Worm (Caenorhabditis elegans): ENCODE measurements around the gene lgc-38.

Gene lgc-38

DNA sequence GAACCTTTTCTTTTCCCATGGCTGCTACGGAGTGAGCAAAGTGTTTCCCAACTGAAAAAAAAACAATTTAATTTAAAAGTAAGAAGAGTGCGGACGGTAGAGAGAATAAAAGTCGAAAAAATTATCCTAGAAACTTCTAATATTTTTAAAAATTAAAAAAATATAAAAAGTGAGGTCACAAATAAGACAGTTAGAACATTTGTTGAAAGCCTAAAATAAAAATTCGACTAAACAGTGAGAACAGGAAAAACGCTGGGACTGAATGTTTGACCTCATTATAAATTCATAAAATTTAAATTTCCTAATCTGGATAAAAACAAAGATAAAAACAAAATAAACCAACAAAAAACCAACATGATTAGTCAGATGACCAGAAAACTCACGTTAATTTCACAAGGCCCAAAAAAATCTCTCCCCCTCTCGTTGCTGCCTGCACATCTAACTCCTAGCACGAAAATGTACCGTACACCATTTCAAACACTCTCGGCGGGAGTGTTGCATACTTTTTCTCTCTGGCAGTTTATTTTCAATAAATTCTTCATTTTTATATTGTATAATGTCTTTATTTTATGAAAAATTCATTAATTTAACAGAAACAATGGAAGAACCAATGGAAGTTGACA, 37.2 kb upstream of the lgc-38 start, which contains the start of the genes eef-1A.1 and rfc-4 (continued):
- TF ChIP-seq ztf-11 (tag; optimal IDR thresholded peaks at IDR 0.05) (no peak), ZK546.5 (tag; optimal IDR thresholded peaks at IDR 0.05) (peak; percentile 97), mml-1 (tag; optimal IDR thresholded peaks at IDR 0.05) (no peak), lsy-12 (tag; optimal IDR thresholded peaks at IDR 0.05) (peak; percentile 95), mdl-1 (tag; optimal IDR thresholded peaks at IDR 0.05) (peak; percentile 21), lin-15B (tag; optimal IDR thresholded peaks at IDR 0.05) (peak; percentile 99), ceh-9 (tag; optimal IDR thresholded peaks at IDR 0.05) (no peak), nhr-23 (tag; optimal IDR thresholded peaks at IDR 0.05) (peak; percentile 99), nhr-28 (tag; optimal IDR thresholded peaks at IDR 0.05) (no peak), pqm-1 (tag; optimal IDR thresholded peaks at IDR 0.05) (peak; percentile 96), fos-1 (tag; optimal IDR thresholded peaks at IDR 0.05) (peak; percentile 51), hmg-11 (tag; optimal IDR thresholded peaks at IDR 0.05) (peak; percentile 85), snpc-4 (tag; optimal IDR thresholded peaks at IDR 0.05) (peak; percentile 91), pha-4 (tag; optimal IDR thresholded peaks at IDR 0.05) (peak; percentile 100), nhr-25 (tag; optimal IDR thresholded peaks at IDR 0.05) (peak; percentile 98), ama-1 (optimal IDR thresholded peaks at IDR 0.05) (peak; percentile 79), fkh-10 (GFP tag; optimal IDR thresholded peaks at IDR 0.05) (peak; percentile 90), nhr-77 (tag; optimal IDR thresholded peaks at IDR 0.05) (peak; percentile 19), unc-39 (tag; optimal IDR thresholded peaks at IDR 0.05) (no peak), tbx-2 (tag; optimal IDR thresholded peaks at IDR 0.05) (peak; percentile 71), ztf-4 (tag; optimal IDR thresholded peaks at IDR 0.05) (peak; percentile 60), egl-27 (tag; optimal IDR thresholded peaks at IDR 0.05) (peak; percentile 36)

DNA sequence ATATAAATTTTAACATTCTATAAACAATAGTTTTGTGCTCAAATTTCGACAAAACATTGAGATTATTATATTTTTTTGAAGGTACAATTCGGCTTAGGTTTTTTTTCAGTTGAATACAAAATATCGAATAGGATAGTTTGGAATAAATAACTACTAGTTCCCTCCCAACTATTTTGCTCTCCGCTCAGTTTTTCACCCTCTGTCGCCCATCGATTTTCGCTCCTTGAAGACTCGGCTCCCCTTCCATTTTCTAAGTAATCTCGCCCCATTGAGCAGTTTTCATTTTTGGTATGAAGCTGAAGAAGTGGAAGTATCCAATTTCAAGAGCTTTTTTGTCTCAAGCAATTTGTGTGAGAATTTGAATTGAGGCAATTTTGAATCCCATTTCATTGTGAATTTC, 35.3 kb upstream of the lgc-38 start, which contains the start of gene F31E3.2:
F31E3.2 (plus strand) TSS at position 301 of the 400 bp plus-strand sequence.
- TF ChIP-seq nhr-12 (tag; optimal IDR thresholded peaks at IDR 0.05) (no peak), nfya-1 (tag; optimal IDR thresholded peaks at IDR 0.05; ENCODE audit: insufficient read depth) (peak; percentile 24)

ce11 chrIII:6974952-6975351, 34.0 kb upstream of the lgc-38 start:
- no peak for TF ChIP-seq skn-1 (tag; optimal IDR thresholded peaks at IDR 0.05)
- TF ChIP-seq ceh-9 (tag; optimal IDR thresholded peaks at IDR 0.05), result no peak
- no peak for TF ChIP-seq fkh-2 (tag; optimal IDR thresholded peaks at IDR 0.05)
- TF ChIP-seq pqm-1 (tag; optimal IDR thresholded peaks at IDR 0.05), result no peak
- TF ChIP-seq ztf-11 (tag; optimal IDR thresholded peaks at IDR 0.05), result no peak
- no peak for TF ChIP-seq ceh-82 (tag; optimal IDR thresholded peaks at IDR 0.05)
- TF ChIP-seq sea-2 (GFP tag; optimal IDR thresholded peaks at IDR 0.05), result no peak
- no peak for TF ChIP-seq snpc-4 (tag; optimal IDR thresholded peaks at IDR 0.05)
- no peak for TF ChIP-seq mdl-1 (tag; optimal IDR thresholded peaks at IDR 0.05)

- peak; percentile 38 for TF ChIP-seq R02D3.7 (tag; optimal IDR thresholded peaks at IDR 0.05)
- peak; percentile 5 for TF ChIP-seq tbx-2 (tag; optimal IDR thresholded peaks at IDR 0.05)
- no peak for TF ChIP-seq pqm-1 (tag; optimal IDR thresholded peaks at IDR 0.05)
- no peak for TF ChIP-seq nhr-67 (tag; optimal IDR thresholded peaks at IDR 0.05)
- peak; percentile 79 for TF ChIP-seq nfya-1 (tag; optimal IDR thresholded peaks at IDR 0.05; ENCODE audit: insufficient read depth)
- peak; percentile 44 for TF ChIP-seq nhr-43 (tag; optimal IDR thresholded peaks at IDR 0.05; ENCODE audit: poor library complexity, severe bottlenecking)
- peak; percentile 48 for TF ChIP-seq ama-1 (optimal IDR thresholded peaks at IDR 0.05)
- peak; percentile 100 for TF ChIP-seq unc-62 (GFP tag; optimal IDR thresholded peaks at IDR 0.05)
- peak; percentile 42 for TF ChIP-seq ceh-28 (tag; optimal IDR thresholded peaks at IDR 0.05)
- peak; percentile 95 for TF ChIP-seq nhr-25 (tag; optimal IDR thresholded peaks at IDR 0.05)
- TF ChIP-seq nhr-23 (tag; optimal IDR thresholded peaks at IDR 0.05), result peak; percentile 78
- TF ChIP-seq egl-5 (tag; optimal IDR thresholded peaks at IDR 0.05), result peak; percentile 1
- peak; percentile 31 for TF ChIP-seq elt-1 (tag; optimal IDR thresholded peaks at IDR 0.05)
- peak; percentile 57 for TF ChIP-seq lin-15B (tag; optimal IDR thresholded peaks at IDR 0.05)
- TF ChIP-seq nhr-11 (tag; optimal IDR thresholded peaks at IDR 0.05), result peak; percentile 2
- TF ChIP-seq lin-39 (tag; optimal IDR thresholded peaks at IDR 0.05), result peak; percentile 88
- TF ChIP-seq elt-2 (tag; optimal IDR thresholded peaks at IDR 0.05), result no peak
- no peak for TF ChIP-seq ztf-11 (tag; optimal IDR thresholded peaks at IDR 0.05)
- TF ChIP-seq skn-1 (tag; optimal IDR thresholded peaks at IDR 0.05), result no peak
- TF ChIP-seq hmg-11 (tag; optimal IDR thresholded peaks at IDR 0.05), result peak; percentile 55
Measured at ce11 chrIII:6978875-6979274, 30.1 kb upstream of the lgc-38 start.

All from whole organism, L3 larva.